Worm (Caenorhabditis elegans): Measurements from ENCODE around the gene ref-2.

ce11 chrX:7715463-7715862 lies 28.6 kb upstream of the ref-2 start:
- TF ChIP-seq F13H6.1 (tag; optimal IDR thresholded peaks at IDR 0.05) (no peak), C08G9.2 (tag; optimal IDR thresholded peaks at IDR 0.05) (no peak), zip-5 (tag; optimal IDR thresholded peaks at IDR 0.05) (no peak), ahr-1 (tag; optimal IDR thresholded peaks at IDR 0.05) (no peak), nhr-11 (tag; optimal IDR thresholded peaks at IDR 0.05) (no peak), ceh-30 (tag; optimal IDR thresholded peaks at IDR 0.05) (no peak), lim-6 (tag; optimal IDR thresholded peaks at IDR 0.05) (no peak), ztf-16 (tag; optimal IDR thresholded peaks at IDR 0.05) (no peak), npax-4 (tag; optimal IDR thresholded peaks at IDR 0.05) (no peak)
